Fruit fly (Drosophila melanogaster): Measurements from ENCODE around the gene CG15258.

The CG15258 gene

DNA sequence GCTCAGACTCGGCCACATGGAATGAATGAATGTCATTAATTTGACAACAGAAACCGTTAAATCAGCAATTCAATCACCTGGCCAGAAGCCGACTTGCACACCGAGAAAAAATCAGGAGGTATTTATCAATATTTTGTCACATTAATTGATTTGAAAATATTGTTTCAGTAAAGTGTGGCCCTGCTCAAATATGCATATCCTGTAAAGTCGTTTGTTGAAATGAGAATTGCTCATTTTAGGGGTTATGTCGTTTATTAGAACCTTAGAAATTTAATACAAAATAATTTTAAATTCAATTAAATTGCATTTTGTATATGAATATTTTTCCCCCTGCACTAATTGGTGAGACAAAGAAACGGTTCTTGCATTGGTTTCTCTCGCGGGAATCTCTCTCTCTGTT lies 2.9 kb downstream of the CG15258 start:
- TF ChIP-seq Pif1B (GFP tag; optimal IDR thresholded peaks at IDR 0.05) (no peak), gl (tag; optimal IDR thresholded peaks at IDR 0.05) (no peak), rn (GFP tag; IDR thresholded peaks at IDR 0.05) (no peak), CG12605 (GFP tag; IDR thresholded peaks at IDR 0.05) (no peak)

DNA sequence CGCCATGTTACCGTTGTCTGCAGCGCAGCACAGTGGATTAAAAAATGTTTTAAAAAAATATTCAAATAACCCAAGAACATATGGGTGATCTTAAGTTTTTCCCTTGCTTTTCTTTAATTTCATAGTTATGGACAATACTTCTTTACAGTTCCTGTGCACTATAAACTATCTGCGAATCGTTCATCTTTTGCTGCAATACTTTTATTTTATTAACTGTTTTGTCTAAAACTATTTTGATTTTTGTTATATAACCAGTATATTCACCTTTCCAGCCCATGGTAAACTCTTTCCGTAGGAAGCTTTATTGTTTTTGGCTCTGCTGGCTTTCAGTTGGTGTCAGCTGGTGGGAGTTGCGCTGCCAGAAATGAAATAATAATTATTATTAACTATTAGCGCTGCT lies 10.5 kb downstream of the CG15258 start:
- TF ChIP-seq CG14655 (GFP tag; optimal IDR thresholded peaks at IDR 0.05) (peak; percentile 17), rn (GFP tag; IDR thresholded peaks at IDR 0.05) (no peak), CG15710 (tag; optimal IDR thresholded peaks at IDR 0.05) (no peak), CG34367 (tag; optimal IDR thresholded peaks at IDR 0.05) (no peak), CG9948 (tag; optimal IDR thresholded peaks at IDR 0.05) (no peak)

DNA sequence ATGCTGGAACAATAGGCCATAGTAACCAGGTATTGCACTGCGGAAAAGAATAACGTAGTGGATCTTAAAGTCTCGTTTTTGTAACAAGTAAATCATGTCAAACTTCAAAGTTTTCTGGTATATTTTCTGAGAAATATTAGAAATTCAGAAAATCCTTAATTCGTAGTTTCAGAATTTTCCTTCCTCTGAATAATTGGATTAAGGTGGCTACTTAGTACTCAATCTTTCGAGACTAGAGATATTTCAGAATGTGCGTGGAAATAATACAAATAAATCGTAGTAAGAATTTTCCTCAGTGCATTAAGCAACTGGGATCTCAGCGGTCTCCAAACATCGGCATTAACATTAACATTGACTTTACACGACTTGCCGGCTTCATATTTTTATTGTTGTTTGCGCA lies 12.2 kb downstream of the CG15258 start:
- peak; percentile 4 for TF ChIP-seq CG17806 (tag; optimal IDR thresholded peaks at IDR 0.05)
- TF ChIP-seq CG8159 (tag; optimal IDR thresholded peaks at IDR 0.05): peak; percentile 17
- no peak for TF ChIP-seq CG8301 (tag; optimal IDR thresholded peaks at IDR 0.05)
- peak; percentile 25 for TF ChIP-seq CG14655 (GFP tag; optimal IDR thresholded peaks at IDR 0.05)
- peak; percentile 17 for TF ChIP-seq CG9948 (tag; optimal IDR thresholded peaks at IDR 0.05)

DNA sequence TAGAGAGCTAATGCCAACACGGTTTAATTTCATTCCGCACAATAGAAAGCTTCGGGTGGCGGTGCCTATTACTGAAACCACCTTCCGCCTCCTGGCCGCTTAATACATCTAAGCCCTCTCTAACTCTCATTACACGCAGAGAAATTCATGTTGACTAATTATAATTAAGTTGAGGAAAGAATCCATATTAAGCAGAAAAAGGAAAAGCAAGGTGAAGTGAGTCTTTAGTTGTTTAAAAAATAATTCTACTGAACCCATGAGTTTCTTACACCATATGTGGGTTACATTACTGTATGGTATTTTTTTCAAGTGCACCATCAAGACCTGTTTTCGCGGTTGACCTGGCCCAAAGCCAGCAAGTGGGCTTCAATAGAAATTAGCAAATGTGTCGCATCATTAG lies 16.1 kb downstream of the CG15258 start:
- peak; percentile 44 for TF ChIP-seq CG8301 (tag; optimal IDR thresholded peaks at IDR 0.05)
- peak; percentile 50 for TF ChIP-seq CG14655 (GFP tag; optimal IDR thresholded peaks at IDR 0.05)
- peak; percentile 37; the same call in 1 of the 3 replicates for TF ChIP-seq CG4496 (GFP tag; IDR thresholded peaks at IDR 0.05)
- TF ChIP-seq Ets98B (GFP tag; IDR thresholded peaks at IDR 0.05): no peak

DNA sequence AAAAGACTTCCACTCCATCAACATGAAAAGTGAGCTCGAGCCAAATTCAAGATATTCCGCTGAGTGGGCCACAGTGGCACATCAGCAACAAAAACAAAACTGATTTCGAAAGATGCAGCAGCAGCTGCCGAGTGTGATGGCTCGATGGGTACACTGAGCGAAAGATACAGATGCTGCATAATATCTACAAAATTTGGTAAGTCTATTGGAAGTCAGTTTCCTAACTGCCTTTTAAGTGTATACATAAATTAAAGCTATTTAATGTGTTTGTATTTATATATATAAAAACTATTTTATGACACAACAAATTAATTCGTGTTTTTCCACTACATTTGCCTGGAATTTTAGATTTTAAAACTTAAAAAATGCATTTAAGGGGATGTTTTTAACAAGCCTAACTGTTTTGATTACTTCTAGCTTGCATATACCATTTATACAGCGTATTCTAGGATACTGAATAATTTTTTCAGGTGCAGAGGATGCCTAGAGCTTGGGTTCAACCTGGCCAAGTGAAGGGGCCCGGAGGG lies 18.0 kb downstream of the CG15258 start:
- TF ChIP-seq CG15710 (tag; optimal IDR thresholded peaks at IDR 0.05) (peak; percentile 27), CG34367 (tag; optimal IDR thresholded peaks at IDR 0.05) (no peak), CG14655 (GFP tag; optimal IDR thresholded peaks at IDR 0.05) (peak; percentile 39), CG17806 (tag; optimal IDR thresholded peaks at IDR 0.05) (peak; percentile 6), Pif1A (GFP tag; optimal IDR thresholded peaks at IDR 0.05) (no peak), CG8159 (tag; optimal IDR thresholded peaks at IDR 0.05) (peak; percentile 22), CG8301 (tag; optimal IDR thresholded peaks at IDR 0.05) (peak; percentile 17), gl (tag; optimal IDR thresholded peaks at IDR 0.05) (no peak)

DNA sequence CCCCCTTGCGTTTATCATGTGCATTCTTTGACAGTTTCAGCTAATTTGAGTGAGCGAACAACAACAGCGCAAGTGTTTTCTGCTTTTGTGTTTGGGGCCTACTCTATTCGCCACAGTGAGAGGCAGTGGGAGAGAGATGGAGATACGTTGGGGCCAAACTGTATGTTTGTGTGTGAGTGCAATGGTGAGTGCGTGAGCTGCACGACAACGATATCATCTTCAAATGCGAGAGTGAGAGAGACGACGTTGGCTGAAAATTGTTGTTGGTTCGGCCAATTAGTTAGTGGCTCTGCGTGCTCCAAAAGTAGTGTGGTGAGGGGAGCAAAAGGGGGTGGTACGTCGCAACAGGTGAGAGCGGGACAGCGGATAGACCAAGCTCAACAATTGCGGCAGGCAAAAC lies 21.8 kb downstream of the CG15258 start:
- TF ChIP-seq CG13204 (GFP tag; optimal IDR thresholded peaks at IDR 0.05) (peak; percentile 9), CG12605 (GFP tag; IDR thresholded peaks at IDR 0.05) (0 out of 2 replicates have a peak, but pooled peaks have one; percentile 13), fd96Ca (GFP tag; IDR thresholded peaks at IDR 0.05) (peak; percentile 41; the same call in 1 of the 3 replicates), gl (tag; optimal IDR thresholded peaks at IDR 0.05) (no peak)

DNA sequence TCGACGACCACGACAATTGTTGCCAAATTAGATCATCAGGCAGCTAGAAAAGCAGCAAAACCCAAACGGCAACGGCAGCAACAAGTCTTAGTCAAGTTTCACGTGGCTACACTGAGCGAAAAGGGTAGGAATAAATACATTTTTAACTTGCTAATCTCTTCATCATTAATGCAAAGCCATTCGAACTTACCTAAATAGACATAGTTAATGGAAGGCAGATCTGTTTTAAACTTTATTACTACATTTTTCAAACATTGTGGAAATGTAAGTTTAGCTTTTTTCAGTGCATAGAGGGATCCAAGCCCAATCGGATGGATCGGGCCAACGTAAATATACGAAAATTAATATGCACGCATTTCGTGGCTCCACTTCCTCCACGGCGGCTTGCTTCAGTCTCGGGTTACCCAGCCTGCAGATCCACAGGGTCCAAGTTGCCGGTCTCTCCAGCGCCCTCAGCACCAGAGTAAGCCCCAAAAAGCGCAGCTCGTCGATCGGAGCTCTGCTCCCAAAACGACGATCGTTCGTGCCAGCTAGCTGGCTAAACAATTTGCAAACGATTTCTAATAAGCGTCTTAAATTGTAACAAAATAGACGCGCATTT lies 24.1 kb downstream of the CG15258 start:
- TF ChIP-seq CG15710 (tag; optimal IDR thresholded peaks at IDR 0.05) (no peak), CG13204 (GFP tag; optimal IDR thresholded peaks at IDR 0.05) (no peak), Ets98B (GFP tag; IDR thresholded peaks at IDR 0.05) (0 out of 2 replicates have a peak, but pooled peaks have one; percentile 13), CG9948 (tag; optimal IDR thresholded peaks at IDR 0.05) (peak; percentile 26), CG32121 (GFP tag; IDR thresholded peaks at IDR 0.05) (no peak), fd96Ca (GFP tag; IDR thresholded peaks at IDR 0.05) (no peak), CG10348 (GFP tag; IDR thresholded peaks at IDR 0.05) (no peak), EcR (GFP tag; optimal IDR thresholded peaks at IDR 0.05) (no peak), rn (GFP tag; IDR thresholded peaks at IDR 0.05) (no peak), Pif1A (GFP tag; optimal IDR thresholded peaks at IDR 0.05) (peak; percentile 7), CG17806 (tag; optimal IDR thresholded peaks at IDR 0.05) (peak; percentile 29), CG8159 (tag; optimal IDR thresholded peaks at IDR 0.05) (peak; percentile 42), CG12605 (GFP tag; IDR thresholded peaks at IDR 0.05) (no peak), Snoo (tag; optimal IDR thresholded peaks at IDR 0.05) (no peak), CG34367 (tag; optimal IDR thresholded peaks at IDR 0.05) (peak; percentile 31), Pif1B (GFP tag; optimal IDR thresholded peaks at IDR 0.05) (no peak), CG8301 (tag; optimal IDR thresholded peaks at IDR 0.05) (peak; percentile 36), D1 (tag; optimal IDR thresholded peaks at IDR 0.05) (no peak), CG14655 (GFP tag; optimal IDR thresholded peaks at IDR 0.05) (peak; percentile 58), CG4496 (GFP tag; IDR thresholded peaks at IDR 0.05) (0 out of 3 replicates have a peak, but pooled peaks have one; percentile 36), gl (tag; optimal IDR thresholded peaks at IDR 0.05) (no peak)

Data from whole organism, pupa.